Worm (Caenorhabditis elegans) whole organism, L3 larva: ENCODE data around the gene R53.8.

ENCODE experiments used
- aly-2 ChIP-seq: fragments of 150-350 bp; optimal IDR thresholded peaks from 2 replicates; lab custom pipeline; 2014; ENCODE audit warnings: missing biosample characterization, missing genetic modification characterization
- elt-3 ChIP-seq, 3 experiments: fragments of 150-350 bp in 1 of 3; sonication (generic microtip) in 2 of 3; optimal IDR thresholded peaks; 2 replicates in 2 of 3; 4 replicates in 1 of 3; lab custom pipeline; 2014 to 2017; ENCODE audit warnings: missing biosample characterization in 3 of 3, missing genetic modification characterization in 3 of 3
- fkh-10 ChIP-seq: sonication (generic microtip); optimal IDR thresholded peaks from 2 replicates; lab custom pipeline; 2017; ENCODE audit warnings: missing biosample characterization, missing genetic modification reagents, missing genetic modification characterization
- lin-39 ChIP-seq: fragments of 150-350 bp; optimal IDR thresholded peaks from 2 replicates; lab custom pipeline; 2018; ENCODE audit warnings: missing biosample characterization, missing genetic modification reagents, missing genetic modification characterization
- mdl-1 ChIP-seq: fragments of 150-350 bp; optimal IDR thresholded peaks from 2 replicates; lab custom pipeline; 2014; ENCODE audit warnings: missing biosample characterization, missing genetic modification characterization
- mml-1 ChIP-seq: fragments of 150-350 bp; sonication (generic microtip); optimal IDR thresholded peaks from 3 replicates; lab custom pipeline; 2014; ENCODE audit warnings: missing biosample characterization, missing genetic modification characterization
- nhr-76 ChIP-seq: fragments of 150-350 bp; sonication (generic microtip); optimal IDR thresholded peaks from 5 replicates; lab custom pipeline; 2014; ENCODE audit warnings: missing biosample characterization, missing genetic modification characterization
- skn-1 ChIP-seq: fragments of 150-350 bp; optimal IDR thresholded peaks from 2 replicates; lab custom pipeline; 2014; ENCODE audit warnings: missing biosample characterization, missing genetic modification characterization
- tbx-2 ChIP-seq: sonication (generic microtip); optimal IDR thresholded peaks from 2 replicates; lab custom pipeline; 2016; ENCODE audit warnings: mild to moderate bottlenecking, missing genetic modification characterization, missing compliant biosample characterization
- zag-1 ChIP-seq: fragments of 150-350 bp; optimal IDR thresholded peaks from 2 replicates; lab custom pipeline; 2014; ENCODE audit warnings: missing biosample characterization, missing genetic modification characterization
- ztf-4 ChIP-seq: fragments of 150-350 bp; optimal IDR thresholded peaks from 2 replicates; lab custom pipeline; 2014; ENCODE audit warnings: missing biosample characterization, missing genetic modification characterization

- peak; percentile 12 for TF ChIP-seq fkh-10 (GFP tag; lab: Kevin White, UChicago)
- TF ChIP-seq elt-3 (tag; optimal IDR thresholded peaks at IDR 0.05; lab: Kevin White, UChicago) = no peak
- TF ChIP-seq lin-39 (tag; lab: Kevin White, UChicago) = no peak
- no peak for TF ChIP-seq mdl-1 (tag; lab: Kevin White, UChicago)
- no peak for TF ChIP-seq zag-1 (tag; lab: Kevin White, UChicago)
- TF ChIP-seq skn-1 (tag; lab: Kevin White, UChicago) = no peak
- TF ChIP-seq ztf-4 (tag; lab: Kevin White, UChicago) = no peak
- no peak for TF ChIP-seq nhr-76
- no peak for TF ChIP-seq tbx-2 (tag; lab: Kevin White, UChicago)
- no peak for TF ChIP-seq mml-1 (tag; lab: Kevin White, UChicago)
- no peak for TF ChIP-seq aly-2
These were observed 16.0 kb downstream of the R53.8 start for ce11 chrII:9992474-9992873.
